Worm (Caenorhabditis elegans): Measurements from ENCODE around the gene tatn-1.

ce11 chrX:14818464-14819259 lies 27.9 kb downstream of the tatn-1 start, which contains the start of gene epn-1:
- peak; percentile 74 for TF ChIP-seq unc-98 (GFP tag; IDR thresholded peaks at IDR 0.05)
- TF ChIP-seq ama-1 (optimal IDR thresholded peaks at IDR 0.05) = no peak
- peak; percentile 94 for TF ChIP-seq grh-1 (GFP tag; IDR thresholded peaks at IDR 0.05)
- TF ChIP-seq lin-13 (GFP tag; optimal IDR thresholded peaks at IDR 0.05) = peak; percentile 93
- peak; percentile 32 for TF ChIP-seq nhr-28 (tag; optimal IDR thresholded peaks at IDR 0.05)
- TF ChIP-seq fkh-10 (GFP tag; optimal IDR thresholded peaks at IDR 0.05) = peak; percentile 85
- peak; percentile 95 for TF ChIP-seq elt-2 (tag; optimal IDR thresholded peaks at IDR 0.05)
- peak; percentile 97 for TF ChIP-seq nhr-77 (tag; optimal IDR thresholded peaks at IDR 0.05)

Measured in whole organism, L1 larva.